Worm (Caenorhabditis elegans): Measurements from ENCODE around the gene H43I07.4.

DNA sequence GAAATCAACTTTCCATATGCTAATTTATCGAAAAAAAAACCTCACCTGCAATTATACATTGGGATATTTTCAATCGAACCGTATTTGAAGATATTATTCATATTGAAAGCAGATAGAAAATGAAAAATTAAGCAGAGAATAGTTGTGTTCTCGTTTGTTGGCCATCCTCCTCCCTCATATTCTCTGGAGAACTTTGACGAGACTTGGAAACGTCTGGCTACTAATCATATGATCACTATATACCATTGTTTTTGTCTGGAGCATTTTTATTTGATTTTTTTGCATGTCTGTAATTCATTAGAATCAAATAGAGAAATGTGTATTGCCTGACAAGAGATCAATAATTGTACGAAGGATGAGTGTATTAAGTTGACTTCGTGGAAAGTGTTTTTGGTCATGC, 48.6 kb downstream of the H43I07.4 start, which contains the start of gene srt-35:
- TF ChIP-seq mdt-29 (GFP tag; IDR thresholded peaks at IDR 0.05) (no peak), pha-4 (GFP tag; IDR thresholded peaks at IDR 0.05) (no peak), pha-4 (tag; optimal IDR thresholded peaks at IDR 0.05) (no peak), mep-1 (tag; optimal IDR thresholded peaks at IDR 0.05) (no peak), lin-13 (GFP tag; optimal IDR thresholded peaks at IDR 0.05) (no peak), daf-19 (GFP tag; conservative IDR thresholded peaks at IDR 0.05) (no peak), daf-8 (GFP tag; IDR thresholded peaks at IDR 0.05) (no peak), dpl-1 (GFP tag; optimal IDR thresholded peaks at IDR 0.05) (no peak), nhr-6 (tag; optimal IDR thresholded peaks at IDR 0.05) (no peak), arid-1 (GFP tag; conservative IDR thresholded peaks at IDR 0.05) (no peak), jun-1 (tag; optimal IDR thresholded peaks at IDR 0.05) (no peak), F49E8.2 (tag; optimal IDR thresholded peaks at IDR 0.05; ENCODE audit: borderline replicate concordance) (no peak), zfp-2 (tag; optimal IDR thresholded peaks at IDR 0.05) (no peak), zag-1 (tag; optimal IDR thresholded peaks at IDR 0.05) (no peak), ama-1 (optimal IDR thresholded peaks at IDR 0.05) (no peak)
